Fruit fly (Drosophila melanogaster): ENCODE measurements around the gene CG31675.

Gene CG31675

dm6 chr2L:20867381-20867780 lies at the start of gene CG31675:
Gene CG31675, plus strand, starts transcription at chr2L:20867755.
- TF ChIP-seq Dfd (GFP tag; optimal IDR thresholded peaks at IDR 0.05) (no peak), foxo (GFP tag; optimal IDR thresholded peaks at IDR 0.05) (no peak), N (GFP tag; optimal IDR thresholded peaks at IDR 0.05) (no peak), fru (GFP tag; optimal IDR thresholded peaks at IDR 0.05) (no peak), dsf (GFP tag; optimal IDR thresholded peaks at IDR 0.05; ENCODE audit: borderline replicate concordance) (no peak), lola (GFP tag; optimal IDR thresholded peaks at IDR 0.05) (no peak), HLH106 (tag; optimal IDR thresholded peaks at IDR 0.05) (no peak), sv (GFP tag; optimal IDR thresholded peaks at IDR 0.05) (no peak), CG9705 (GFP tag; optimal IDR thresholded peaks at IDR 0.05) (no peak), Hr83 (GFP tag; optimal IDR thresholded peaks at IDR 0.05; ENCODE audit: poor library complexity, severe bottlenecking) (no peak), CG32264 (GFP tag; optimal IDR thresholded peaks at IDR 0.05) (no peak), brk (GFP tag; optimal IDR thresholded peaks at IDR 0.05) (no peak), CrebA (GFP tag; optimal IDR thresholded peaks at IDR 0.05; ENCODE audit: borderline replicate concordance) (no peak), tai (GFP tag; optimal IDR thresholded peaks at IDR 0.05) (no peak), sage (GFP tag; optimal IDR thresholded peaks at IDR 0.05) (no peak), woc (GFP tag; optimal IDR thresholded peaks at IDR 0.05) (no peak), Abd-B (GFP tag; optimal IDR thresholded peaks at IDR 0.05) (no peak), dmrt93B (GFP tag; optimal IDR thresholded peaks at IDR 0.05) (no peak), Rel (GFP tag; optimal IDR thresholded peaks at IDR 0.05) (no peak), Rel (tag; optimal IDR thresholded peaks at IDR 0.05) (no peak)

dm6 chr2L:20818432-20818831 lies 49.1 kb upstream of the CG31675 start, which contains the start of gene CheB38a:
Gene CheB38a, minus strand, starts transcription at chr2L:20818532.
- TF ChIP-seq tai (GFP tag; optimal IDR thresholded peaks at IDR 0.05) (no peak), rgr (GFP tag; optimal IDR thresholded peaks at IDR 0.05) (no peak), Myc (optimal IDR thresholded peaks at IDR 0.05) (no peak), HLH106 (tag; optimal IDR thresholded peaks at IDR 0.05) (no peak), GATAd (GFP tag; optimal IDR thresholded peaks at IDR 0.05) (no peak), Abd-B (GFP tag; optimal IDR thresholded peaks at IDR 0.05) (no peak), Dif (GFP tag; optimal IDR thresholded peaks at IDR 0.05; ENCODE audit: partially characterized antibody) (no peak), OdsH (GFP tag; optimal IDR thresholded peaks at IDR 0.05) (no peak), N (GFP tag; optimal IDR thresholded peaks at IDR 0.05) (no peak), Vsx2 (GFP tag; optimal IDR thresholded peaks at IDR 0.05; ENCODE audit: partially characterized antibody) (no peak), CG9705 (GFP tag; optimal IDR thresholded peaks at IDR 0.05) (no peak), Mio (GFP tag; optimal IDR thresholded peaks at IDR 0.05) (no peak), pan (optimal IDR thresholded peaks at IDR 0.05) (no peak), Jra (GFP tag; optimal IDR thresholded peaks at IDR 0.05) (no peak), Sp1 (GFP tag; optimal IDR thresholded peaks at IDR 0.05) (no peak), jim (GFP tag; optimal IDR thresholded peaks at IDR 0.05) (no peak)

DNA sequence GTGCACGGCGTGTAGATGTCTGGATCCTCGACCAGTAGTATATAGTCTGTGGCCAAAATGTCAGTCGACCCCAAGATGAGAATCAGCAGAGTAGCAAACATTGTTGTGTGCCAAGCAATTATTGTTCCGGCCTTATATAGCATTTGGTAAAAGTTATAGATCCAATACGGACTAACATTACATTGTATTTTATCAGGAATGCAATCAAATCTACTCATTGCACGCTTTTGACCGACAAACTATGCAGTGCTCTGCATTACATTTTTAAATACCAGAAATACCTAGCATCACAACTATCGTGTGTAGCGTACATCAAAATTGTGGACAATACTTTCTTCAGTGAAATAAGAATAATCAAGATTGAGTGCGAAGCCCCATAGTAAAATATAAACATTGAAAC lies 46.8 kb upstream of the CG31675 start, which contains the start of gene CheB38c:
Gene CheB38c, minus strand, starts transcription at position 101 of the 400 bp plus-strand sequence.
- TF ChIP-seq GATAd (GFP tag; optimal IDR thresholded peaks at IDR 0.05) (no peak), Hnf4 (GFP tag; optimal IDR thresholded peaks at IDR 0.05) (no peak), fru (GFP tag; optimal IDR thresholded peaks at IDR 0.05) (no peak), br (GFP tag; optimal IDR thresholded peaks at IDR 0.05) (no peak), rgr (GFP tag; optimal IDR thresholded peaks at IDR 0.05) (no peak), Dif (GFP tag; optimal IDR thresholded peaks at IDR 0.05; ENCODE audit: partially characterized antibody) (no peak), pan (optimal IDR thresholded peaks at IDR 0.05) (no peak), Dfd (GFP tag; optimal IDR thresholded peaks at IDR 0.05) (no peak), dl (GFP tag; optimal IDR thresholded peaks at IDR 0.05; ENCODE audit: insufficient read depth in 1 of 2, partially characterized antibody in 2 of 2) (no peak), brk (GFP tag; optimal IDR thresholded peaks at IDR 0.05) (no peak), usp (GFP tag; optimal IDR thresholded peaks at IDR 0.05) (no peak), Hr78 (GFP tag; optimal IDR thresholded peaks at IDR 0.05) (no peak), CrebA (GFP tag; optimal IDR thresholded peaks at IDR 0.05; ENCODE audit: borderline replicate concordance) (no peak)
